Fruit fly (Drosophila melanogaster): ENCODE measurements around the gene CG43102.

DNA sequence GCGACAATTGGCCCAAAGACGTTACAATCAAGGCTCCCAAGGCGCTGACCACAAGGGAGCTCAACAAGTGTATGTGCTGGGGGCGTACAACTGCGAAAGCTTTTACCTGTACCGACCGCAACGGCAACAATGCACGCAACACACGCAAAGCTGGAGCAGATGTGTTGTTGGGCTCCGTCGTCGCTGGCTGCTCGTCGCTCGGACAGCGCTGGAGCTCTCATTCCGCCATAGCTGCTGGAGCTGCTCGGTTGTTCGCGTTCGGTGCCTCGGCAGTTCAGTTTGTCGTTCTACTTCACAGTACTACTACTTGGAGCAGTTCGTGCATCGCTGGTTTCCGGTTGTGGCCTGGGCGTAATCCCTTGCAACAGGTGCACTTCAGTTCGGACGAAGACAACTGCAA, 68.7 kb downstream of the CG43102 start, which contains the start of gene Lgr1:
- TF ChIP-seq fru (GFP tag; optimal IDR thresholded peaks at IDR 0.05) (no peak), GATAd (GFP tag; optimal IDR thresholded peaks at IDR 0.05) (no peak), psq (GFP tag; optimal IDR thresholded peaks at IDR 0.05) (no peak), usp (GFP tag; optimal IDR thresholded peaks at IDR 0.05) (no peak), sage (GFP tag; optimal IDR thresholded peaks at IDR 0.05) (no peak), tai (GFP tag; optimal IDR thresholded peaks at IDR 0.05) (no peak), Sp1 (GFP tag; optimal IDR thresholded peaks at IDR 0.05) (no peak), Dif (GFP tag; optimal IDR thresholded peaks at IDR 0.05; ENCODE audit: partially characterized antibody) (no peak), Hr78 (GFP tag; optimal IDR thresholded peaks at IDR 0.05) (no peak)

Data from whole organism, wandering third instar larva.